Worm (Caenorhabditis elegans) whole organism, L3 larva: Measurements from ENCODE around the gene nep-12.
A peak's percentile ranks its signal among the peaks of the same experiment; 100 is the strongest.

Experiments
- ZK546.5 ChIP-seq: sonication (generic microtip); optimal IDR thresholded peaks from 2 replicates; lab custom pipeline; 2017; ENCODE audit warnings: missing biosample characterization, missing genetic modification characterization
- aly-2 ChIP-seq: fragments of 150-350 bp; optimal IDR thresholded peaks from 2 replicates; lab custom pipeline; 2014; ENCODE audit warnings: missing biosample characterization, missing genetic modification characterization
- ama-1 ChIP-seq: fragments of 150-350 bp; optimal IDR thresholded peaks from 2 replicates; lab custom pipeline; 2018
- ceh-16 ChIP-seq: sonication (generic microtip); optimal IDR thresholded peaks from 2 replicates; lab custom pipeline; 2017; ENCODE audit warnings: missing biosample characterization, missing genetic modification characterization
- ceh-28 ChIP-seq: fragments of 150-350 bp; optimal IDR thresholded peaks from 2 replicates; lab custom pipeline; 2014; ENCODE audit warnings: missing biosample characterization, missing genetic modification reagents, missing genetic modification characterization
- ceh-82 ChIP-seq: fragments of 150-350 bp; optimal IDR thresholded peaks from 2 replicates; lab custom pipeline; 2014; ENCODE audit warnings: missing biosample characterization, missing genetic modification characterization
- ceh-9 ChIP-seq: sonication (generic microtip); optimal IDR thresholded peaks from 2 replicates; lab custom pipeline; 2018; ENCODE audit warnings: missing biosample characterization, missing genetic modification characterization
- daf-12 ChIP-seq: fragments of 150-350 bp; optimal IDR thresholded peaks from 2 replicates; lab custom pipeline; 2014; ENCODE audit warnings: missing biosample characterization, missing genetic modification reagents, missing genetic modification characterization
- egl-27 ChIP-seq: sonication (generic microtip); optimal IDR thresholded peaks from 4 replicates; lab custom pipeline; 2017; ENCODE audit warnings: missing biosample characterization, missing genetic modification reagents, missing genetic modification characterization
- egl-5 ChIP-seq: fragments of 150-350 bp; optimal IDR thresholded peaks from 2 replicates; lab custom pipeline; 2017; ENCODE audit warnings: missing biosample characterization, missing genetic modification reagents, missing genetic modification characterization, inconsistent platforms
- elt-2 ChIP-seq: sonication (generic microtip); optimal IDR thresholded peaks from 2 replicates; lab custom pipeline; 2016; ENCODE audit warnings: missing genetic modification reagents, mild to moderate bottlenecking, missing genetic modification characterization, missing compliant biosample characterization
- elt-3 ChIP-seq, 3 experiments: fragments of 150-350 bp in 1 of 3; sonication (generic microtip) in 2 of 3; optimal IDR thresholded peaks; 2 replicates in 2 of 3; 4 replicates in 1 of 3; lab custom pipeline; 2014 to 2017; ENCODE audit warnings: missing biosample characterization in 3 of 3, missing genetic modification characterization in 3 of 3
- eor-1 ChIP-seq, 2 experiments: fragments of 150-350 bp; optimal IDR thresholded peaks; 2 replicates each; lab custom pipeline; 2014 to 2018; ENCODE audit warnings: missing biosample characterization in 2 of 2, missing genetic modification characterization in 2 of 2
- fkh-2 ChIP-seq: fragments of 150-350 bp; optimal IDR thresholded peaks from 2 replicates; lab custom pipeline; 2014; ENCODE audit warnings: missing biosample characterization, missing genetic modification reagents, missing genetic modification characterization
- fos-1 ChIP-seq: fragments of 150-350 bp; optimal IDR thresholded peaks from 2 replicates; lab custom pipeline; 2014; ENCODE audit warnings: missing biosample characterization, missing genetic modification characterization
- hmg-11 ChIP-seq: sonication (generic microtip); optimal IDR thresholded peaks from 2 replicates; lab custom pipeline; 2016; ENCODE audit warnings: missing genetic modification characterization, missing compliant biosample characterization
- jun-1 ChIP-seq: fragments of 150-350 bp; optimal IDR thresholded peaks from 2 replicates; lab custom pipeline; 2014; ENCODE audit warnings: missing biosample characterization, missing genetic modification reagents, missing genetic modification characterization
- lin-15B ChIP-seq: fragments of 150-350 bp; optimal IDR thresholded peaks from 2 replicates; lab custom pipeline; 2014; ENCODE audit warnings: missing biosample characterization, missing genetic modification characterization
- lin-39 ChIP-seq: fragments of 150-350 bp; optimal IDR thresholded peaks from 2 replicates; lab custom pipeline; 2018; ENCODE audit warnings: missing biosample characterization, missing genetic modification reagents, missing genetic modification characterization
- lsy-12 ChIP-seq: sonication (generic microtip); optimal IDR thresholded peaks from 2 replicates; lab custom pipeline; 2016; ENCODE audit warnings: mild to moderate bottlenecking, missing genetic modification characterization, missing compliant biosample characterization
- mdl-1 ChIP-seq: fragments of 150-350 bp; optimal IDR thresholded peaks from 2 replicates; lab custom pipeline; 2014; ENCODE audit warnings: missing biosample characterization, missing genetic modification characterization
- mml-1 ChIP-seq: fragments of 150-350 bp; sonication (generic microtip); optimal IDR thresholded peaks from 3 replicates; lab custom pipeline; 2014; ENCODE audit warnings: missing biosample characterization, missing genetic modification characterization
- nfya-1 ChIP-seq: sonication (generic microtip); optimal IDR thresholded peaks from 2 replicates; lab custom pipeline; 2017; ENCODE audit warnings: missing genetic modification characterization, mild to moderate bottlenecking, missing compliant biosample characterization, antibody characterized with exemption, moderate library complexity; ENCODE audit not compliant: insufficient read depth
- nhr-23 ChIP-seq: fragments of 150-350 bp; optimal IDR thresholded peaks from 2 replicates; lab custom pipeline; 2014; ENCODE audit warnings: missing biosample characterization, missing genetic modification reagents, missing genetic modification characterization
- nhr-237 ChIP-seq: fragments of 150-350 bp; optimal IDR thresholded peaks from 2 replicates; lab custom pipeline; 2014; ENCODE audit warnings: missing biosample characterization, missing genetic modification characterization
- nhr-25 ChIP-seq: sonication (generic microtip); optimal IDR thresholded peaks from 2 replicates; lab custom pipeline; 2017; ENCODE audit warnings: missing biosample characterization, missing genetic modification characterization
- nhr-43 ChIP-seq: sonication (generic microtip); optimal IDR thresholded peaks from 2 replicates; lab custom pipeline; 2016; ENCODE audit warnings: mild to moderate bottlenecking, missing genetic modification characterization, missing compliant biosample characterization; ENCODE audit not compliant: poor library complexity, severe bottlenecking
- skn-1 ChIP-seq: fragments of 150-350 bp; optimal IDR thresholded peaks from 2 replicates; lab custom pipeline; 2014; ENCODE audit warnings: missing biosample characterization, missing genetic modification characterization
- tbx-2 ChIP-seq: sonication (generic microtip); optimal IDR thresholded peaks from 2 replicates; lab custom pipeline; 2016; ENCODE audit warnings: mild to moderate bottlenecking, missing genetic modification characterization, missing compliant biosample characterization
- unc-39 ChIP-seq: sonication (generic microtip); optimal IDR thresholded peaks from 4 replicates; lab custom pipeline; 2017; ENCODE audit warnings: missing biosample characterization, missing genetic modification characterization
- unc-62 ChIP-seq: fragments of 150-350 bp; sonication (generic microtip); optimal IDR thresholded peaks from 4 replicates; lab custom pipeline; 2014; ENCODE audit warnings: missing biosample characterization, missing genetic modification reagents, missing genetic modification characterization
- zag-1 ChIP-seq: fragments of 150-350 bp; optimal IDR thresholded peaks from 2 replicates; lab custom pipeline; 2014; ENCODE audit warnings: missing biosample characterization, missing genetic modification characterization
- ztf-11 ChIP-seq: fragments of 150-350 bp; optimal IDR thresholded peaks from 2 replicates; lab custom pipeline; 2014; ENCODE audit warnings: missing biosample characterization, missing genetic modification characterization
- ztf-4 ChIP-seq: fragments of 150-350 bp; optimal IDR thresholded peaks from 2 replicates; lab custom pipeline; 2014; ENCODE audit warnings: missing biosample characterization, missing genetic modification characterization

The nep-12 gene

ce11 chrII:4753133-4753532, 31.2 kb downstream of the nep-12 start, which contains the start of gene C27D9.1:
Gene C27D9.1, plus strand, starts transcription at chrII:4753413.
- TF ChIP-seq ZK546.5 (tag; lab: Kevin White, UChicago) (no peak), nhr-25 (tag; lab: Kevin White, UChicago) (no peak), ztf-11 (tag; lab: Kevin White, UChicago) (no peak), ceh-9 (tag; lab: Kevin White, UChicago) (no peak), lin-15B (tag; lab: Kevin White, UChicago) (no peak), ceh-82 (tag; lab: Kevin White, UChicago) (no peak), skn-1 (no peak)

- TF ChIP-seq zag-1 (no peak), nhr-237 (tag; lab: Kevin White, UChicago) (no peak), mdl-1 (no peak), daf-12 (no peak), ceh-82 (tag; lab: Kevin White, UChicago) (no peak), nhr-23 (tag; lab: Kevin White, UChicago) (no peak), hmg-11 (tag; lab: Kevin White, UChicago) (no peak), eor-1 (tag; optimal IDR thresholded peaks at IDR 0.05; lab: Kevin White, UChicago) (no peak), ceh-28 (tag; lab: Kevin White, UChicago) (no peak), aly-2 (no peak), nfya-1 (tag; lab: Kevin White, UChicago) (no peak), fkh-2 (tag; lab: Kevin White, UChicago) (no peak), ama-1 (lab: Kevin White, UChicago) (no peak), lin-39 (tag; lab: Kevin White, UChicago) (no peak), unc-39 (tag; lab: Kevin White, UChicago) (no peak), tbx-2 (no peak), jun-1 (no peak), ztf-11 (tag; lab: Kevin White, UChicago) (no peak)
Measured at ce11 chrII:4752257-4752728, 32.0 kb downstream of the nep-12 start, which contains the start of gene F41C3.1. Gene F41C3.1, plus strand, starts transcription at chrII:4752307.

ce11 chrII:4749581-4749980, 34.8 kb downstream of the nep-12 start, which contains the start of gene F41C3.2:
Gene F41C3.2, plus strand, starts transcription at chrII:4749968.
- TF ChIP-seq ZK546.5 (tag; lab: Kevin White, UChicago) (no peak), elt-3 (tag; optimal IDR thresholded peaks at IDR 0.05; lab: Kevin White, UChicago) (peak in 1 of 3 experiments; percentile 2), fos-1 (tag; lab: Kevin White, UChicago) (no peak), egl-27 (tag; lab: Kevin White, UChicago) (no peak), unc-62 (GFP tag; lab: Kevin White, UChicago) (no peak), nhr-25 (tag; lab: Kevin White, UChicago) (peak; percentile 46)

- TF ChIP-seq jun-1 (no peak), nhr-43 (tag; lab: Kevin White, UChicago) (peak; percentile 57), ceh-9 (tag; lab: Kevin White, UChicago) (no peak), nfya-1 (tag; lab: Kevin White, UChicago) (no peak), elt-2 (no peak), fkh-2 (tag; lab: Kevin White, UChicago) (no peak), ztf-4 (peak; percentile 6), mml-1 (no peak), ceh-28 (tag; lab: Kevin White, UChicago) (no peak), nhr-23 (tag; lab: Kevin White, UChicago) (no peak), lsy-12 (tag; lab: Kevin White, UChicago) (peak; percentile 54), nhr-25 (tag; lab: Kevin White, UChicago) (peak; percentile 68), fos-1 (tag; lab: Kevin White, UChicago) (no peak), egl-5 (no peak), unc-62 (GFP tag; lab: Kevin White, UChicago) (no peak), tbx-2 (no peak), zag-1 (no peak)
Measured at ce11 chrII:4748374-4748773, 36.0 kb downstream of the nep-12 start.

- TF ChIP-seq nhr-43 (tag; lab: Kevin White, UChicago) (peak; percentile 12), ceh-16 (tag; lab: Kevin White, UChicago) (no peak), elt-2 (no peak), ama-1 (lab: Kevin White, UChicago) (peak; percentile 23), nhr-25 (tag; lab: Kevin White, UChicago) (peak; percentile 66), ZK546.5 (tag; lab: Kevin White, UChicago) (no peak)
Measured at ce11 chrII:4747697-4748096, 36.6 kb downstream of the nep-12 start.
